Worm (Caenorhabditis elegans) whole organism, L3 larva: ENCODE results near the gene W01H2.2.

Experiments used
- aly-2 ChIP-seq: fragments of 150-350 bp; optimal IDR thresholded peaks from 2 replicates; lab custom pipeline; 2014; ENCODE audit warnings: missing biosample characterization, missing genetic modification characterization
- ceh-82 ChIP-seq: fragments of 150-350 bp; optimal IDR thresholded peaks from 2 replicates; lab custom pipeline; 2014; ENCODE audit warnings: missing biosample characterization, missing genetic modification characterization
- elt-2 ChIP-seq: sonication (generic microtip); optimal IDR thresholded peaks from 2 replicates; lab custom pipeline; 2016; ENCODE audit warnings: missing genetic modification reagents, mild to moderate bottlenecking, missing genetic modification characterization, missing compliant biosample characterization
- fos-1 ChIP-seq: fragments of 150-350 bp; optimal IDR thresholded peaks from 2 replicates; lab custom pipeline; 2014; ENCODE audit warnings: missing biosample characterization, missing genetic modification characterization
- lin-39 ChIP-seq: fragments of 150-350 bp; optimal IDR thresholded peaks from 2 replicates; lab custom pipeline; 2018; ENCODE audit warnings: missing biosample characterization, missing genetic modification reagents, missing genetic modification characterization
- nhr-23 ChIP-seq: fragments of 150-350 bp; optimal IDR thresholded peaks from 2 replicates; lab custom pipeline; 2014; ENCODE audit warnings: missing biosample characterization, missing genetic modification reagents, missing genetic modification characterization
- unc-39 ChIP-seq: sonication (generic microtip); optimal IDR thresholded peaks from 4 replicates; lab custom pipeline; 2017; ENCODE audit warnings: missing biosample characterization, missing genetic modification characterization
- unc-62 ChIP-seq: fragments of 150-350 bp; sonication (generic microtip); optimal IDR thresholded peaks from 4 replicates; lab custom pipeline; 2014; ENCODE audit warnings: missing biosample characterization, missing genetic modification reagents, missing genetic modification characterization

- TF ChIP-seq nhr-23 (no peak), elt-2 (tag; lab: Kevin White, UChicago) (no peak), unc-39 (tag; lab: Kevin White, UChicago) (no peak), ceh-82 (tag; lab: Kevin White, UChicago) (no peak), lin-39 (tag; lab: Kevin White, UChicago) (no peak), aly-2 (tag; lab: Kevin White, UChicago) (no peak), unc-62 (GFP tag; lab: Kevin White, UChicago) (no peak), fos-1 (tag; lab: Kevin White, UChicago) (no peak)
These were observed 45.6 kb upstream of the W01H2.2 start for ce11 chrX:4263820-4264219.
